Worm (Caenorhabditis elegans): ENCODE measurements around the gene F39H12.1.

DNA sequence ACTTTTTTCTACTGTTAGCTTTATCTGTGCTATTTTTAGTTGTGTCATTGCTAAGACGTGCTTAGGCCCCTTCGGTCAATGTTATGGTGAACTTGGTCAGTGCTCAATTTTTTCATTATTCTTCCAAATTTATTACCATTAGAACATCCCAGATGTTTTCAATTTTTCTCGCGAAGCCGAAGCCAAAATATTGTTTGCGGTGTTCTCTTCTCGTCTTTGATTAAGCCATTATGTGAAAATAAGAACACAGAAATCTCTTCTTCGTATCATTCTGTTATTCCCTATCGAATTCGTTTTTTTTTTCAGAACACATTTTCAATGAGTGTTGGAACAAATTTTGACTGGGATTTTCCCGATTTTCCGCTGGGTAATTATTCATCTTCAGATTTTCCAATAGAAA is 32.1 kb upstream of the F39H12.1 start, which contains the start of gene gtr-1:
- TF ChIP-seq him-1 (tag; optimal IDR thresholded peaks at IDR 0.05): no peak
- TF ChIP-seq dao-5 (tag; optimal IDR thresholded peaks at IDR 0.05): no peak
- no peak for TF ChIP-seq W03F9.2 (tag; optimal IDR thresholded peaks at IDR 0.05)

Data from whole organism, L4/young adult.